Worm (Caenorhabditis elegans): ENCODE data around the gene M04G7.2.

M04G7.2 gene

ce11 chrIV:422112-422511 lies 38.7 kb downstream of the M04G7.2 start:
- TF ChIP-seq unc-39 (tag; optimal IDR thresholded peaks at IDR 0.05) (no peak), nhr-76 (tag; optimal IDR thresholded peaks at IDR 0.05) (no peak), cnd-1 (tag; optimal IDR thresholded peaks at IDR 0.05) (no peak), sptf-1 (tag; optimal IDR thresholded peaks at IDR 0.05) (no peak), unc-62 (GFP tag; optimal IDR thresholded peaks at IDR 0.05) (no peak), zip-8 (tag; optimal IDR thresholded peaks at IDR 0.05) (no peak), ceh-39 (tag; optimal IDR thresholded peaks at IDR 0.05) (no peak), mep-1 (tag; optimal IDR thresholded peaks at IDR 0.05) (no peak), elt-1 (tag; optimal IDR thresholded peaks at IDR 0.05; ENCODE audit: borderline replicate concordance, insufficient read depth) (no peak), unc-120 (tag; optimal IDR thresholded peaks at IDR 0.05; ENCODE audit: poor library complexity, severe bottlenecking) (no peak), mls-2 (tag; optimal IDR thresholded peaks at IDR 0.05) (no peak), lin-32 (GFP tag; optimal IDR thresholded peaks at IDR 0.05) (no peak), snpc-4 (tag; optimal IDR thresholded peaks at IDR 0.05) (no peak), hlh-1 (tag; optimal IDR thresholded peaks at IDR 0.05) (no peak), drap-1 (GFP tag; optimal IDR thresholded peaks at IDR 0.05) (no peak), sem-2 (GFP tag; optimal IDR thresholded peaks at IDR 0.05) (no peak), ham-2 (GFP tag; optimal IDR thresholded peaks at IDR 0.05) (no peak), tbx-8 (GFP tag; optimal IDR thresholded peaks at IDR 0.05) (no peak), ceh-83 (GFP tag; optimal IDR thresholded peaks at IDR 0.05) (no peak), lin-13 (tag; optimal IDR thresholded peaks at IDR 0.05) (no peak)

ce11 chrIV:420686-421085 lies 40.1 kb downstream of the M04G7.2 start:
- no peak for TF ChIP-seq nhr-2 (tag; optimal IDR thresholded peaks at IDR 0.05)
- no peak for TF ChIP-seq lin-13 (tag; optimal IDR thresholded peaks at IDR 0.05)
- no peak for TF ChIP-seq ham-2 (GFP tag; optimal IDR thresholded peaks at IDR 0.05)
- TF ChIP-seq flh-1 (GFP tag; optimal IDR thresholded peaks at IDR 0.05): no peak
- TF ChIP-seq mep-1 (tag; optimal IDR thresholded peaks at IDR 0.05): no peak
- no peak for TF ChIP-seq tbx-8 (GFP tag; optimal IDR thresholded peaks at IDR 0.05)
- TF ChIP-seq elt-3 (tag; optimal IDR thresholded peaks at IDR 0.05): no peak
- no peak for TF ChIP-seq zip-8 (tag; optimal IDR thresholded peaks at IDR 0.05)
- TF ChIP-seq mls-2 (tag; optimal IDR thresholded peaks at IDR 0.05): no peak
- no peak for TF ChIP-seq hlh-1 (tag; optimal IDR thresholded peaks at IDR 0.05)
- TF ChIP-seq drap-1 (GFP tag; optimal IDR thresholded peaks at IDR 0.05): no peak
- TF ChIP-seq sptf-1 (tag; optimal IDR thresholded peaks at IDR 0.05): no peak
- no peak for TF ChIP-seq unc-120 (tag; optimal IDR thresholded peaks at IDR 0.05; ENCODE audit: poor library complexity, severe bottlenecking)
- no peak for TF ChIP-seq ceh-39 (tag; optimal IDR thresholded peaks at IDR 0.05)
- TF ChIP-seq ceh-83 (GFP tag; optimal IDR thresholded peaks at IDR 0.05): no peak

ce11 chrIV:419674-420073 lies 41.2 kb downstream of the M04G7.2 start, which contains the start of gene eri-1:
Gene eri-1 (minus strand): TSS chrIV:419958.
- TF ChIP-seq nhr-2 (tag; optimal IDR thresholded peaks at IDR 0.05) (no peak), elt-1 (tag; optimal IDR thresholded peaks at IDR 0.05; ENCODE audit: borderline replicate concordance, insufficient read depth) (no peak)

ce11 chrIV:410420-410891 lies 50.4 kb downstream of the M04G7.2 start, which contains the start of gene T07A9.12:
Gene T07A9.12 (plus strand): TSS chrIV:410867.
- no peak for TF ChIP-seq sem-2 (GFP tag; optimal IDR thresholded peaks at IDR 0.05)
- no peak for TF ChIP-seq nhr-28 (tag; optimal IDR thresholded peaks at IDR 0.05)
- no peak for TF ChIP-seq nhr-76 (tag; optimal IDR thresholded peaks at IDR 0.05)
- TF ChIP-seq ztf-11 (tag; optimal IDR thresholded peaks at IDR 0.05): no peak
- TF ChIP-seq lin-32 (GFP tag; optimal IDR thresholded peaks at IDR 0.05): no peak
- peak; percentile 34 for TF ChIP-seq lsy-2 (tag; optimal IDR thresholded peaks at IDR 0.05)
- no peak for TF ChIP-seq mab-5 (tag; optimal IDR thresholded peaks at IDR 0.05)
- no peak for TF ChIP-seq elt-3 (tag; optimal IDR thresholded peaks at IDR 0.05)
- peak; percentile 26 for TF ChIP-seq zip-8 (tag; optimal IDR thresholded peaks at IDR 0.05)
- no peak for TF ChIP-seq bed-3 (GFP tag; optimal IDR thresholded peaks at IDR 0.05)
- TF ChIP-seq unc-120 (tag; optimal IDR thresholded peaks at IDR 0.05; ENCODE audit: poor library complexity, severe bottlenecking): peak; percentile 71
- TF ChIP-seq unc-39 (tag; optimal IDR thresholded peaks at IDR 0.05): no peak
- TF ChIP-seq nhr-2 (tag; optimal IDR thresholded peaks at IDR 0.05): peak; percentile 41
- TF ChIP-seq nhr-12 (tag; optimal IDR thresholded peaks at IDR 0.05): no peak
- TF ChIP-seq blmp-1 (tag; optimal IDR thresholded peaks at IDR 0.05): no peak
- peak; percentile 9 for TF ChIP-seq mls-2 (tag; optimal IDR thresholded peaks at IDR 0.05)
- TF ChIP-seq snpc-4 (tag; optimal IDR thresholded peaks at IDR 0.05): no peak
- no peak for TF ChIP-seq tbx-8 (GFP tag; optimal IDR thresholded peaks at IDR 0.05)
- no peak for TF ChIP-seq ceh-43 (GFP tag; optimal IDR thresholded peaks at IDR 0.05)
- TF ChIP-seq ceh-39 (tag; optimal IDR thresholded peaks at IDR 0.05): no peak
- TF ChIP-seq drap-1 (GFP tag; optimal IDR thresholded peaks at IDR 0.05): no peak
- no peak for TF ChIP-seq elt-1 (tag; optimal IDR thresholded peaks at IDR 0.05; ENCODE audit: borderline replicate concordance, insufficient read depth)
- TF ChIP-seq mep-1 (tag; optimal IDR thresholded peaks at IDR 0.05): peak; percentile 46
- TF ChIP-seq pha-4 (tag; optimal IDR thresholded peaks at IDR 0.05): peak; percentile 74
- TF ChIP-seq ham-2 (GFP tag; optimal IDR thresholded peaks at IDR 0.05): peak; percentile 84
- peak; percentile 54 for TF ChIP-seq unc-62 (GFP tag; optimal IDR thresholded peaks at IDR 0.05)
- no peak for TF ChIP-seq lin-13 (tag; optimal IDR thresholded peaks at IDR 0.05)
- TF ChIP-seq nhr-237 (tag; optimal IDR thresholded peaks at IDR 0.05): peak; percentile 63
- no peak for TF ChIP-seq ceh-83 (GFP tag; optimal IDR thresholded peaks at IDR 0.05)
- TF ChIP-seq cnd-1 (tag; optimal IDR thresholded peaks at IDR 0.05): no peak
- TF ChIP-seq hlh-1 (tag; optimal IDR thresholded peaks at IDR 0.05): no peak
- peak; percentile 43 for TF ChIP-seq ces-1 (GFP tag; optimal IDR thresholded peaks at IDR 0.05)
- no peak for TF ChIP-seq flh-1 (GFP tag; optimal IDR thresholded peaks at IDR 0.05)
- TF ChIP-seq sptf-1 (tag; optimal IDR thresholded peaks at IDR 0.05): peak; percentile 63
- peak; percentile 28 for TF ChIP-seq M03D4.4 (tag; optimal IDR thresholded peaks at IDR 0.05)
